Worm (Caenorhabditis elegans): ENCODE results near the gene rpac-19.

rpac-19 gene

DNA sequence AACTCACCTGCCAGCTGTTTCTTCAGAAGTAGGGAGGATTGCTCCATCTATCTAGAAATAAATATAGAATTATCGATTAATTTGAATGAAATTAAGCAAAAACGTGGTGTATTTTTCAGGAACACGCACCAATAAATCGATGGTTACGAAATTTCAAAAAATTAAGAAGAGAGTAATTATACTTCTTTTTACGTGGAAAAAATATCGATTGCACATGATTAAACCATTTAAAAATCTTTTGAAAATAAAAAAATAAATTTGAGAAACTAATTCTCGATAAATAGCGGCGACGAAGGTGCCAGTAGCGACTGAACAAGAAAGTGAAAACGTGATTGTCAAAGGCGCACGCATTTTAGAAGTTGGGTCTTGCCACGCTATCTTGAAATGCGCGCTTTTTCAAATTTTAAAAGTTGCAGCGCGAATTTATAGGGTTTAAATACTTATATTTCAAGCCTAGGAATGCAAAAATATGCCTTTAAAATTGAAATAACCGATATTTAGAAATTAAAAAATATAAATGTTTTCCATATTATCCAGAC, 1.5 kb upstream of the rpac-19 start, which contains the start of gene ubc-7 (continued):
- TF ChIP-seq lsy-2 (tag; optimal IDR thresholded peaks at IDR 0.05) = peak in 1 of 2 experiments; percentile 92
- no peak for TF ChIP-seq zip-11 (GFP tag; IDR thresholded peaks at IDR 0.05)
- no peak for TF ChIP-seq nhr-237 (tag; optimal IDR thresholded peaks at IDR 0.05)
- TF ChIP-seq snpc-1.2 (GFP tag; IDR thresholded peaks at IDR 0.05) = no peak
- no peak for TF ChIP-seq Y5F2A.4 (GFP tag; optimal IDR thresholded peaks at IDR 0.05)
- TF ChIP-seq rbr-2 (tag; optimal IDR thresholded peaks at IDR 0.05) = peak; percentile 52
- TF ChIP-seq daf-16 (GFP tag; optimal IDR thresholded peaks at IDR 0.05) = no peak
- TF ChIP-seq daf-16 (tag; optimal IDR thresholded peaks at IDR 0.05) = peak; percentile 62
- TF ChIP-seq mdt-29 (GFP tag; IDR thresholded peaks at IDR 0.05) = no peak
- TF ChIP-seq spr-3 (GFP tag; optimal IDR thresholded peaks at IDR 0.05) = no peak
- no peak for TF ChIP-seq sdz-12 (GFP tag; optimal IDR thresholded peaks at IDR 0.05)
- no peak for TF ChIP-seq R02D3.7 (tag; optimal IDR thresholded peaks at IDR 0.05)
- no peak for TF ChIP-seq jun-1 (tag; optimal IDR thresholded peaks at IDR 0.05)
- no peak for TF ChIP-seq nhr-111 (GFP tag; optimal IDR thresholded peaks at IDR 0.05)
- TF ChIP-seq ZK337.2 (GFP tag; IDR thresholded peaks at IDR 0.05) = no peak
- TF ChIP-seq ceh-82 (tag; optimal IDR thresholded peaks at IDR 0.05) = no peak
- no peak for TF ChIP-seq egl-43 (GFP tag; IDR thresholded peaks at IDR 0.05)
- TF ChIP-seq hmg-1.1 (GFP tag; IDR thresholded peaks at IDR 0.05) = peak; percentile 66; the same call in 1 of the 2 replicates
- peak; percentile 51 for TF ChIP-seq mxl-3 (GFP tag; optimal IDR thresholded peaks at IDR 0.05)
- TF ChIP-seq lin-15B (tag; optimal IDR thresholded peaks at IDR 0.05) = no peak
- no peak for TF ChIP-seq D1046.2 (GFP tag; IDR thresholded peaks at IDR 0.05)
- no peak for TF ChIP-seq lin-39 (tag; optimal IDR thresholded peaks at IDR 0.05)
- no peak for TF ChIP-seq dmd-8 (GFP tag; IDR thresholded peaks at IDR 0.05)
- TF ChIP-seq arid-1 (GFP tag; conservative IDR thresholded peaks at IDR 0.05) = no peak
- TF ChIP-seq zag-1 (tag; optimal IDR thresholded peaks at IDR 0.05) = no peak
- TF ChIP-seq duxl-1 (tag; optimal IDR thresholded peaks at IDR 0.05; ENCODE audit: poor library complexity) = peak; percentile 28
- TF ChIP-seq daf-8 (GFP tag; IDR thresholded peaks at IDR 0.05) = no peak
- no peak for TF ChIP-seq F26F4.8 (GFP tag; conservative IDR thresholded peaks at IDR 0.05)
- TF ChIP-seq zip-2 (tag; optimal IDR thresholded peaks at IDR 0.05) = no peak
- no peak for TF ChIP-seq ceh-44 (GFP tag; IDR thresholded peaks at IDR 0.05)
- no peak for TF ChIP-seq saeg-2 (GFP tag; IDR thresholded peaks at IDR 0.05)
- TF ChIP-seq hlh-30 (tag; optimal IDR thresholded peaks at IDR 0.05; ENCODE audit: insufficient read depth) = peak; percentile 98
- TF ChIP-seq nhr-102 (tag; optimal IDR thresholded peaks at IDR 0.05) = peak; percentile 21
- TF ChIP-seq aly-2 (tag; optimal IDR thresholded peaks at IDR 0.05) = no peak
- no peak for TF ChIP-seq tra-1 (GFP tag; IDR thresholded peaks at IDR 0.05)
- no peak for TF ChIP-seq unc-62 (GFP tag; optimal IDR thresholded peaks at IDR 0.05 in 1 of 2)
- no peak for TF ChIP-seq unc-62 (tag; optimal IDR thresholded peaks at IDR 0.05)
- no peak for TF ChIP-seq php-3 (GFP tag; IDR thresholded peaks at IDR 0.05)
- peak; percentile 64 for TF ChIP-seq T26A8.4 (GFP tag; IDR thresholded peaks at IDR 0.05)
- TF ChIP-seq dmd-9 (GFP tag; IDR thresholded peaks at IDR 0.05) = no peak
- TF ChIP-seq daf-19 (GFP tag; conservative IDR thresholded peaks at IDR 0.05) = no peak
- peak in 1 of 2 experiments; percentile 90 for TF ChIP-seq mdl-1 (tag; optimal IDR thresholded peaks at IDR 0.05)
- TF ChIP-seq nhr-42 (GFP tag; IDR thresholded peaks at IDR 0.05) = no peak
- TF ChIP-seq ceh-32 (tag; optimal IDR thresholded peaks at IDR 0.05; ENCODE audit: poor library complexity) = no peak
- no peak for TF ChIP-seq ZK546.5 (tag; optimal IDR thresholded peaks at IDR 0.05)
- TF ChIP-seq aha-1 (tag) = peak; percentile 92
- no peak for TF ChIP-seq ceh-20 (GFP tag; IDR thresholded peaks at IDR 0.05)
- peak; percentile 64 for TF ChIP-seq lin-13 (GFP tag; optimal IDR thresholded peaks at IDR 0.05)
- TF ChIP-seq ama-1 (optimal IDR thresholded peaks at IDR 0.05) = peak; percentile 53
- no peak for TF ChIP-seq lin-1 (GFP tag; IDR thresholded peaks at IDR 0.05)
- no peak for TF ChIP-seq vab-7 (GFP tag; IDR thresholded peaks at IDR 0.05)
- TF ChIP-seq tag-97 (GFP tag; IDR thresholded peaks at IDR 0.05) = no peak
- peak; percentile 15 for TF ChIP-seq spr-1 (tag; optimal IDR thresholded peaks at IDR 0.05)

All from whole organism, L4 larva.